Fruit fly (Drosophila melanogaster) whole organism, adult: ENCODE measurements around the gene CG14309.

ENCODE experiments used
- Hr96 ChIP-seq: fragments of 200-800 bp; sonication (Bioruptor generic); optimal IDR thresholded peaks from 2 replicates; lab custom pipeline; 2016; ENCODE audit warnings: missing biosample characterization, missing genetic modification characterization
- cnc ChIP-seq, 2 experiments: fragments of >200 bp; optimal IDR thresholded peaks; 2 replicates each; lab custom pipeline; 2017

dm6 chr3R:18398954-18399697, 14.3 kb upstream of the CG14309 start, which contains the start of gene Vha100-2:
- TF ChIP-seq cnc (optimal IDR thresholded peaks at IDR 0.05; lab: Kevin White, UChicago) (no peak), Hr96 (peak; percentile 24)
